Worm (Caenorhabditis elegans) whole organism, late embryonic: ENCODE results near the gene W09D10.5.

Experiments
- F13H6.1 ChIP-seq: sonication (generic microtip); optimal IDR thresholded peaks from 2 replicates; lab custom pipeline; 2016; ENCODE audit warnings: missing genetic modification characterization, missing compliant biosample characterization
- K02D7.2 ChIP-seq: sonication (generic microtip); optimal IDR thresholded peaks from 2 replicates; lab custom pipeline; 2017; ENCODE audit warnings: mild to moderate bottlenecking, missing genetic modification characterization, missing compliant biosample characterization
- K09A11.1 ChIP-seq: sonication (generic microtip); optimal IDR thresholded peaks from 2 replicates; lab custom pipeline; 2017; ENCODE audit warnings: antibody characterized with exemption, mild to moderate bottlenecking, missing genetic modification characterization, missing compliant biosample characterization; ENCODE audit not compliant: insufficient read depth
- ama-1 ChIP-seq: fragments of 150-350 bp; optimal IDR thresholded peaks from 2 replicates; lab custom pipeline; 2014
- ceh-19 ChIP-seq: fragments of 200-800 bp; sonication (Bioruptor generic); optimal IDR thresholded peaks from 2 replicates; lab custom pipeline; 2018; ENCODE audit warnings: mild to moderate bottlenecking, missing genetic modification characterization, missing compliant biosample characterization
- ceh-30 ChIP-seq: fragments of 150-350 bp; optimal IDR thresholded peaks from 2 replicates; lab custom pipeline; 2014; ENCODE audit warnings: missing biosample characterization, missing genetic modification characterization
- ceh-34 ChIP-seq: sonication (generic microtip); optimal IDR thresholded peaks from 2 replicates; lab custom pipeline; 2016; ENCODE audit warnings: mild to moderate bottlenecking, missing genetic modification characterization, missing compliant biosample characterization
- ceh-48 ChIP-seq: sonication (generic microtip); optimal IDR thresholded peaks from 2 replicates; lab custom pipeline; 2016; ENCODE audit warnings: missing genetic modification characterization, inconsistent platforms, missing compliant biosample characterization
- ceh-9 ChIP-seq: sonication (generic microtip); optimal IDR thresholded peaks from 2 replicates; lab custom pipeline; 2016; ENCODE audit warnings: mild to moderate bottlenecking, missing genetic modification characterization, inconsistent platforms, missing compliant biosample characterization
- che-1 ChIP-seq: sonication (generic microtip); optimal IDR thresholded peaks from 2 replicates; lab custom pipeline; 2016; ENCODE audit warnings: mild to moderate bottlenecking, missing genetic modification characterization, missing compliant biosample characterization
- dmd-4 ChIP-seq: sonication (generic microtip); optimal IDR thresholded peaks from 2 replicates; lab custom pipeline; 2016; ENCODE audit warnings: borderline replicate concordance, missing genetic modification characterization, missing compliant biosample characterization
- dve-1 ChIP-seq: sonication (generic microtip); optimal IDR thresholded peaks from 2 replicates; lab custom pipeline; 2017; ENCODE audit warnings: antibody characterized with exemption, mild to moderate bottlenecking, missing genetic modification characterization, missing compliant biosample characterization
- elt-2 ChIP-seq: sonication (generic microtip); optimal IDR thresholded peaks from 2 replicates; lab custom pipeline; 2016; ENCODE audit warnings: missing genetic modification reagents, missing genetic modification characterization, missing compliant biosample characterization
- ets-4 ChIP-seq: sonication (generic microtip); optimal IDR thresholded peaks from 2 replicates; lab custom pipeline; 2016; ENCODE audit warnings: missing genetic modification characterization, missing compliant biosample characterization
- fax-1 ChIP-seq: sonication (generic microtip); optimal IDR thresholded peaks from 2 replicates; lab custom pipeline; 2016; ENCODE audit warnings: missing genotype, missing genetic modification characterization, missing compliant biosample characterization
- fkh-10 ChIP-seq: fragments of 150-350 bp; optimal IDR thresholded peaks from 2 replicates; lab custom pipeline; 2014; ENCODE audit warnings: missing biosample characterization, missing genetic modification reagents, missing genetic modification characterization
- fkh-6 ChIP-seq: sonication (generic microtip); optimal IDR thresholded peaks from 2 replicates; lab custom pipeline; 2016; ENCODE audit warnings: missing genetic modification characterization, missing compliant biosample characterization
- hlh-30 ChIP-seq: sonication (generic microtip); optimal IDR thresholded peaks from 2 replicates; lab custom pipeline; 2017; ENCODE audit warnings: antibody characterized with exemption, missing genetic modification characterization, missing compliant biosample characterization; ENCODE audit not compliant: insufficient read depth
- hlh-6 ChIP-seq: sonication (generic microtip); optimal IDR thresholded peaks from 2 replicates; lab custom pipeline; 2016; ENCODE audit warnings: missing genotype, missing genetic modification characterization, missing compliant biosample characterization
- hlh-8 ChIP-seq: sonication (generic microtip); optimal IDR thresholded peaks from 2 replicates; lab custom pipeline; 2016; ENCODE audit warnings: missing genotype, missing genetic modification characterization, missing compliant biosample characterization
- lim-6 ChIP-seq: sonication (generic microtip); optimal IDR thresholded peaks from 2 replicates; lab custom pipeline; 2016; ENCODE audit warnings: missing genetic modification characterization, missing compliant biosample characterization
- nfya-1 ChIP-seq: sonication (generic microtip); optimal IDR thresholded peaks from 2 replicates; lab custom pipeline; 2017; ENCODE audit warnings: missing genetic modification characterization, mild to moderate bottlenecking, missing compliant biosample characterization, antibody characterized with exemption, moderate library complexity
- nhr-232 ChIP-seq: sonication (generic microtip); optimal IDR thresholded peaks from 2 replicates; lab custom pipeline; 2016; ENCODE audit warnings: missing genetic modification characterization, missing compliant biosample characterization
- odd-2 ChIP-seq: sonication (generic microtip); optimal IDR thresholded peaks from 2 replicates; lab custom pipeline; 2017; ENCODE audit warnings: antibody characterized with exemption, mild to moderate bottlenecking, missing genetic modification characterization, missing compliant biosample characterization
- pag-3 ChIP-seq: sonication (generic microtip); optimal IDR thresholded peaks from 2 replicates; lab custom pipeline; 2016; ENCODE audit warnings: missing compliant biosample characterization, missing genetic modification characterization, borderline replicate concordance
- pha-2 ChIP-seq: sonication (generic microtip); optimal IDR thresholded peaks from 2 replicates; lab custom pipeline; 2017; ENCODE audit warnings: mild to moderate bottlenecking, missing genetic modification characterization, missing compliant biosample characterization
- pqm-1 ChIP-seq: sonication (generic microtip); optimal IDR thresholded peaks from 2 replicates; lab custom pipeline; 2016; ENCODE audit warnings: missing genetic modification characterization, missing compliant biosample characterization
- pros-1 ChIP-seq: fragments of 150-350 bp; optimal IDR thresholded peaks from 2 replicates; lab custom pipeline; 2014; ENCODE audit warnings: missing biosample characterization, missing genetic modification reagents, missing genetic modification characterization
- ref-2 ChIP-seq: sonication (generic microtip); optimal IDR thresholded peaks from 2 replicates; lab custom pipeline; 2016; ENCODE audit warnings: missing genetic modification characterization, missing compliant biosample characterization
- rnt-1 ChIP-seq: sonication (generic microtip); optimal IDR thresholded peaks from 2 replicates; lab custom pipeline; 2016; ENCODE audit warnings: missing genetic modification characterization, missing compliant biosample characterization
- sox-2 ChIP-seq: fragments of 200-800 bp; sonication (Bioruptor generic); IDR thresholded peaks from 2 replicates; pipeline ENCODE4 v1.3.6; 2022; ENCODE audit warnings: missing genetic modification reagents, missing genetic modification characterization, missing compliant biosample characterization
- sox-4 ChIP-seq: sonication (generic microtip); optimal IDR thresholded peaks from 2 replicates; lab custom pipeline; 2017; ENCODE audit warnings: mild to moderate bottlenecking, missing genetic modification characterization, inconsistent platforms, missing compliant biosample characterization
- syd-9 ChIP-seq: sonication (generic microtip); optimal IDR thresholded peaks from 2 replicates; lab custom pipeline; 2016; ENCODE audit warnings: mild to moderate bottlenecking, missing genetic modification characterization, moderate library complexity, missing compliant biosample characterization
- tbx-2 ChIP-seq: sonication (generic microtip); optimal IDR thresholded peaks from 2 replicates; lab custom pipeline; 2016; ENCODE audit warnings: missing genetic modification characterization, missing compliant biosample characterization
- tbx-7 ChIP-seq: sonication (generic microtip); optimal IDR thresholded peaks from 2 replicates; lab custom pipeline; 2016; ENCODE audit warnings: missing genotype, missing genetic modification characterization, missing compliant biosample characterization
- unc-42 ChIP-seq: sonication (generic microtip); optimal IDR thresholded peaks from 2 replicates; lab custom pipeline; 2016; ENCODE audit warnings: missing genotype, missing genetic modification characterization, missing compliant biosample characterization
- zip-5 ChIP-seq: sonication (generic microtip); optimal IDR thresholded peaks from 2 replicates; lab custom pipeline; 2016; ENCODE audit warnings: missing genetic modification characterization, missing compliant biosample characterization

W09D10.5 gene

ce11 chrIII:10720170-10720569 lies 8.8 kb upstream of the W09D10.5 start (continued):
- no peak for TF ChIP-seq ceh-9 (tag; lab: Kevin White, UChicago)
- TF ChIP-seq tbx-2: peak; percentile 67
- no peak for TF ChIP-seq syd-9 (tag; lab: Kevin White, UChicago)
- peak; percentile 41 for TF ChIP-seq elt-2 (tag; lab: Kevin White, UChicago)
- no peak for TF ChIP-seq hlh-8 (tag; lab: Kevin White, UChicago)
- no peak for TF ChIP-seq sox-4 (tag; lab: Kevin White, UChicago)
- TF ChIP-seq pag-3 (tag; lab: Kevin White, UChicago): no peak
- TF ChIP-seq hlh-30 (tag; lab: Kevin White, UChicago): peak; percentile 82
- TF ChIP-seq pqm-1 (tag; lab: Kevin White, UChicago): no peak
- TF ChIP-seq rnt-1 (tag; lab: Kevin White, UChicago): peak; percentile 70
- TF ChIP-seq ceh-30 (tag; lab: Kevin White, UChicago): no peak
- TF ChIP-seq ets-4 (tag; lab: Kevin White, UChicago): no peak
- peak; percentile 24 for TF ChIP-seq ceh-19 (GFP tag; lab: Kevin White, UChicago)
- peak; percentile 50 for TF ChIP-seq unc-42 (tag; lab: Kevin White, UChicago)
- TF ChIP-seq fkh-10 (GFP tag; lab: Kevin White, UChicago): no peak
- TF ChIP-seq pha-2: no peak
- TF ChIP-seq ref-2 (tag; lab: Kevin White, UChicago): peak; percentile 48
- TF ChIP-seq nfya-1: peak; percentile 99
- TF ChIP-seq F13H6.1 (tag; lab: Kevin White, UChicago): peak; percentile 32
- no peak for TF ChIP-seq che-1 (tag; lab: Kevin White, UChicago)
- TF ChIP-seq ceh-34 (tag; lab: Kevin White, UChicago): peak; percentile 60
- no peak for TF ChIP-seq odd-2 (tag; lab: Kevin White, UChicago)
- peak; percentile 29 for TF ChIP-seq K09A11.1 (tag; lab: Kevin White, UChicago)
- no peak for TF ChIP-seq nhr-232 (tag; lab: Kevin White, UChicago)
- TF ChIP-seq sox-2 (GFP tag; lab: Robert Waterston, UW): peak; percentile 17; the same call in 1 of the 2 replicates
- TF ChIP-seq fax-1: no peak
- TF ChIP-seq fkh-6 (tag; lab: Kevin White, UChicago): no peak
- peak; percentile 87 for TF ChIP-seq ceh-48 (tag; lab: Kevin White, UChicago)
- no peak for TF ChIP-seq lim-6 (tag; lab: Kevin White, UChicago)
- TF ChIP-seq pros-1 (tag; lab: Kevin White, UChicago): peak; percentile 20
- no peak for TF ChIP-seq ama-1 (lab: Kevin White, UChicago)

- no peak for TF ChIP-seq tbx-7 (tag; lab: Kevin White, UChicago)
- no peak for TF ChIP-seq pros-1 (tag; lab: Kevin White, UChicago)
- TF ChIP-seq fax-1: no peak
- TF ChIP-seq ets-4 (tag; lab: Kevin White, UChicago): peak; percentile 4
- no peak for TF ChIP-seq fkh-6 (tag; lab: Kevin White, UChicago)
- TF ChIP-seq, all 69 proteins: peak for 1
Observed at ce11 chrIII:10719057-10719456, 7.7 kb upstream of the W09D10.5 start.

ce11 chrIII:10718078-10718477 lies 6.7 kb upstream of the W09D10.5 start:
- TF ChIP-seq pha-2 (no peak), zip-5 (tag; lab: Kevin White, UChicago) (no peak), dve-1 (no peak), ref-2 (tag; lab: Kevin White, UChicago) (no peak), hlh-8 (tag; lab: Kevin White, UChicago) (no peak), sox-4 (tag; lab: Kevin White, UChicago) (no peak), nfya-1 (no peak), K02D7.2 (tag; lab: Kevin White, UChicago) (no peak), F13H6.1 (tag; lab: Kevin White, UChicago) (no peak), hlh-6 (no peak), dmd-4 (tag; lab: Kevin White, UChicago) (no peak)
